Fruit fly (Drosophila melanogaster) whole organism, embryonic: Measurements from ENCODE around the gene OtopLc.

Source experiments
- Adf1 ChIP-seq: fragments of 200-800 bp; sonication (Bioruptor generic); IDR thresholded peaks from 2 replicates; pipeline ENCODE4 v1.3.6; 2022; ENCODE audit warnings: missing biosample characterization, missing genetic modification characterization
- Bgb ChIP-seq: fragments of 200-800 bp; sonication (Bioruptor generic); IDR thresholded peaks from 2 replicates; pipeline ENCODE4 v1.3.6; 2022; ENCODE audit warnings: missing biosample characterization, missing genetic modification characterization; ENCODE audit not compliant: partially characterized antibody
- Blimp-1 ChIP-seq: fragments of 200-800 bp; sonication (Bioruptor generic); optimal IDR thresholded peaks from 3 replicates; lab custom pipeline; 2018; ENCODE audit warnings: missing biosample characterization, missing genetic modification characterization, mild to moderate bottlenecking, moderate library complexity, missing genetic modification reagents
- CG10209 ChIP-seq: fragments of 200-800 bp; sonication (Bioruptor generic); optimal IDR thresholded peaks from 3 replicates; lab custom pipeline; 2017; ENCODE audit warnings: missing biosample characterization, mild to moderate bottlenecking, missing genetic modification characterization, missing genetic modification reagents
- CG10366 ChIP-seq: fragments of 200-800 bp; sonication (Bioruptor generic); IDR thresholded peaks from 2 replicates; pipeline ENCODE4 v1.3.6; 2022; ENCODE audit warnings: missing biosample characterization, missing genetic modification characterization
- CG10462 ChIP-seq: fragments of 200-800 bp; sonication (Bioruptor generic); optimal IDR thresholded peaks from 2 replicates; lab custom pipeline; 2016; ENCODE audit warnings: missing biosample characterization, missing genetic modification characterization
- CG10543 ChIP-seq: fragments of 200-800 bp; sonication (Bioruptor generic); optimal IDR thresholded peaks from 3 replicates; lab custom pipeline; 2017; ENCODE audit warnings: missing biosample characterization, mild to moderate bottlenecking, missing genetic modification characterization, moderate library complexity
- CG11093 ChIP-seq: fragments of 200-800 bp; sonication (Bioruptor generic); IDR thresholded peaks from 3 replicates; pipeline ENCODE4 v1.3.6; 2022; ENCODE audit warnings: missing biosample characterization, missing genetic modification characterization
- CG14860 ChIP-seq: fragments of 200-800 bp; sonication (Bioruptor generic); IDR thresholded peaks from 3 replicates; pipeline ENCODE4 v1.3.6; 2022; ENCODE audit warnings: missing biosample characterization, missing genetic modification characterization; ENCODE audit not compliant: partially characterized antibody
- CG16815 ChIP-seq: fragments of 200-800 bp; sonication (Bioruptor generic); optimal IDR thresholded peaks from 3 replicates; lab custom pipeline; 2017; ENCODE audit warnings: missing biosample characterization, mild to moderate bottlenecking, missing genetic modification characterization
- CG17385 ChIP-seq: fragments of 200-800 bp; sonication (Bioruptor generic); optimal IDR thresholded peaks from 3 replicates; lab custom pipeline; 2018; ENCODE audit warnings: missing biosample characterization, mild to moderate bottlenecking, missing genetic modification characterization
- CG4360 ChIP-seq: fragments of 200-800 bp; sonication (Bioruptor generic); IDR thresholded peaks from 2 replicates; pipeline ENCODE4 v1.3.6; 2022; ENCODE audit warnings: missing biosample characterization, missing genetic modification characterization
- CG4707 ChIP-seq: fragments of 200-800 bp; sonication (Bioruptor generic); optimal IDR thresholded peaks from 2 replicates; lab custom pipeline; 2018; ENCODE audit warnings: missing biosample characterization, mild to moderate bottlenecking, missing genetic modification characterization, moderate library complexity
- CG4730 ChIP-seq: fragments of 200-800 bp; sonication (Bioruptor generic); IDR thresholded peaks from 2 replicates; pipeline ENCODE4 v1.3.6; 2022; ENCODE audit warnings: missing biosample characterization, missing genetic modification characterization
- CG4820 ChIP-seq: fragments of 200-800 bp; sonication (Bioruptor generic); optimal IDR thresholded peaks from 3 replicates; lab custom pipeline; 2016; ENCODE audit warnings: missing biosample characterization, missing genetic modification characterization
- CG6175 ChIP-seq: fragments of 200-800 bp; sonication (Bioruptor generic); IDR thresholded peaks from 3 replicates; pipeline ENCODE4 v1.3.6; 2022; ENCODE audit warnings: missing biosample characterization, missing genetic modification characterization
- CG7556 ChIP-seq: fragments of 200-800 bp; sonication (Bioruptor generic); optimal IDR thresholded peaks from 2 replicates; lab custom pipeline; 2017; ENCODE audit warnings: missing biosample characterization, mild to moderate bottlenecking, missing genetic modification characterization
- CG8359 ChIP-seq: fragments of 200-800 bp; sonication (Bioruptor generic); optimal IDR thresholded peaks from 2 replicates; lab custom pipeline; 2017; ENCODE audit warnings: missing biosample characterization, mild to moderate bottlenecking, missing genetic modification characterization, borderline replicate concordance
- CoRest ChIP-seq: fragments of 200-800 bp; sonication (Bioruptor generic); optimal IDR thresholded peaks from 3 replicates; lab custom pipeline; 2018; ENCODE audit warnings: missing biosample characterization, mild to moderate bottlenecking, missing genetic modification characterization, moderate library complexity
- D19B ChIP-seq: fragments of 200-800 bp; sonication (Bioruptor generic); optimal IDR thresholded peaks from 2 replicates; lab custom pipeline; 2017; ENCODE audit warnings: missing biosample characterization, mild to moderate bottlenecking, missing genetic modification characterization
- Eip74EF ChIP-seq, 2 experiments: fragments of 200-800 bp in 1 of 2; fragments of >200 bp in 1 of 2; sonication (Bioruptor generic) in 1 of 2; optimal IDR thresholded peaks; 2 replicates each; lab custom pipeline; 2017 to 2019; ENCODE audit warnings: missing biosample characterization in 2 of 2, missing genetic modification characterization in 2 of 2, mild to moderate bottlenecking in 1 of 2, moderate library complexity in 1 of 2
- H2.0 ChIP-seq: fragments of 200-800 bp; sonication (Bioruptor generic); IDR thresholded peaks from 2 replicates; pipeline ENCODE4 v1.3.6; 2022; ENCODE audit warnings: missing biosample characterization, missing genetic modification characterization
- HLH4C ChIP-seq: fragments of 200-800 bp; sonication (Bioruptor generic); IDR thresholded peaks from 3 replicates; pipeline ENCODE4 v1.3.6; 2022; ENCODE audit warnings: missing biosample characterization, missing genetic modification characterization; ENCODE audit not compliant: partially characterized antibody
- Mes4 ChIP-seq: fragments of 200-800 bp; sonication (Bioruptor generic); optimal IDR thresholded peaks from 2 replicates; lab custom pipeline; 2016; ENCODE audit warnings: missing biosample characterization, missing genetic modification characterization
- Opbp ChIP-seq: fragments of 200-800 bp; sonication (Bioruptor generic); IDR thresholded peaks from 3 replicates; pipeline ENCODE4 v1.3.6; 2022; ENCODE audit warnings: missing biosample characterization, missing genetic modification characterization; ENCODE audit not compliant: partially characterized antibody
- Stat92E ChIP-seq, 3 experiments: fragments of >200 bp in 2 of 3; fragments of 200-800 bp in 1 of 3; sonication (Bioruptor generic) in 1 of 3; optimal IDR thresholded peaks; 2 replicates each; lab custom pipeline; 2017 to 2019; ENCODE audit warnings: missing biosample characterization in 3 of 3, missing genetic modification characterization in 3 of 3, mild to moderate bottlenecking in 1 of 3, moderate library complexity in 1 of 3
- Trl ChIP-seq, 3 experiments: fragments of >200 bp in 2 of 3; fragments of 200-800 bp in 1 of 3; sonication (Bioruptor generic) in 1 of 3; optimal IDR thresholded peaks; 2 replicates in 1 of 3; 3 replicates in 2 of 3; lab custom pipeline; 2016 to 2017; ENCODE audit warnings: missing biosample characterization in 1 of 3, missing genetic modification characterization in 1 of 3
- abd-A ChIP-seq: fragments of 200-800 bp; sonication (Bioruptor generic); optimal IDR thresholded peaks from 3 replicates; lab custom pipeline; 2019; ENCODE audit warnings: missing biosample characterization, mild to moderate bottlenecking, missing genetic modification characterization, moderate library complexity
- bab2 ChIP-seq: fragments of 200-800 bp; sonication (Bioruptor generic); optimal IDR thresholded peaks from 2 replicates; lab custom pipeline; 2016; ENCODE audit warnings: missing biosample characterization, missing genetic modification characterization
- chinmo ChIP-seq: fragments of 200-800 bp; sonication (Bioruptor generic); IDR thresholded peaks from 4 replicates; pipeline ENCODE4 v1.3.6; 2022; ENCODE audit warnings: missing biosample characterization, missing genetic modification characterization; ENCODE audit not compliant: partially characterized antibody
- dmrt99B ChIP-seq: fragments of 200-800 bp; sonication (Bioruptor generic); optimal IDR thresholded peaks from 2 replicates; lab custom pipeline; 2018; ENCODE audit warnings: missing biosample characterization, mild to moderate bottlenecking, missing genetic modification characterization, moderate library complexity
- kni ChIP-seq: fragments of 200-800 bp; sonication (Bioruptor generic); optimal IDR thresholded peaks from 3 replicates; lab custom pipeline; 2017; ENCODE audit warnings: mild to moderate bottlenecking, missing biosample characterization, missing genetic modification reagents, missing genetic modification characterization
- lmd ChIP-seq: fragments of 200-800 bp; sonication (Bioruptor generic); IDR thresholded peaks from 2 replicates; pipeline ENCODE4 v1.3.6; 2022; ENCODE audit warnings: missing biosample characterization, missing genetic modification characterization
- luna ChIP-seq: fragments of 200-800 bp; sonication (Bioruptor generic); optimal IDR thresholded peaks from 2 replicates; lab custom pipeline; 2016; ENCODE audit warnings: missing biosample characterization, missing genetic modification characterization
- mirr ChIP-seq: fragments of 200-800 bp; sonication (Bioruptor generic); optimal IDR thresholded peaks from 3 replicates; lab custom pipeline; 2018; ENCODE audit warnings: missing biosample characterization, mild to moderate bottlenecking, missing genetic modification characterization
- mld ChIP-seq: fragments of 200-800 bp; sonication (Bioruptor generic); IDR thresholded peaks from 3 replicates; pipeline ENCODE4 v1.3.6; 2022; ENCODE audit warnings: missing biosample characterization, missing genetic modification characterization; ENCODE audit not compliant: partially characterized antibody
- oc ChIP-seq: fragments of 200-800 bp; sonication (Bioruptor generic); optimal IDR thresholded peaks from 2 replicates; lab custom pipeline; 2018; ENCODE audit warnings: missing biosample characterization, mild to moderate bottlenecking, missing genetic modification characterization, moderate library complexity
- onecut ChIP-seq: fragments of 200-800 bp; sonication (Bioruptor generic); IDR thresholded peaks from 2 replicates; pipeline ENCODE4 v1.3.6; 2022; ENCODE audit warnings: missing biosample characterization, missing genetic modification characterization
- p53 ChIP-seq: fragments of 200-800 bp; sonication (Bioruptor generic); optimal IDR thresholded peaks from 2 replicates; lab custom pipeline; 2016; ENCODE audit warnings: missing biosample characterization, missing genetic modification characterization
- pan ChIP-seq, 4 experiments: fragments of >200 bp in 3 of 4; fragments of 200-800 bp in 1 of 4; sonication (Bioruptor generic) in 1 of 4; optimal IDR thresholded peaks in 3 of 4; IDR thresholded peaks in 1 of 4; 2 replicates each; pipeline versions ENCODE4 v1.3.6 to Lab custom; 2017 to 2022; ENCODE audit warnings: missing biosample characterization in 2 of 4, missing genetic modification characterization in 2 of 4, mixed read lengths in 1 of 4
- pnt ChIP-seq: fragments of 200-800 bp; sonication (Bioruptor generic); optimal IDR thresholded peaks from 3 replicates; lab custom pipeline; 2016; ENCODE audit warnings: missing biosample characterization, missing genetic modification characterization
- pum ChIP-seq: fragments of 200-800 bp; sonication (Bioruptor generic); optimal IDR thresholded peaks from 2 replicates; lab custom pipeline; 2016; ENCODE audit warnings: missing biosample characterization, missing genetic modification characterization
- salm ChIP-seq: fragments of 200-800 bp; sonication (Bioruptor generic); optimal IDR thresholded peaks from 2 replicates; lab custom pipeline; 2018; ENCODE audit warnings: missing biosample characterization, mild to moderate bottlenecking, missing genetic modification characterization
- sd ChIP-seq: fragments of 200-800 bp; sonication (Bioruptor generic); optimal IDR thresholded peaks from 3 replicates; lab custom pipeline; 2018; ENCODE audit warnings: missing biosample characterization, mild to moderate bottlenecking, missing genetic modification characterization, moderate library complexity
- twi ChIP-seq: fragments of 200-800 bp; optimal IDR thresholded peaks from 2 replicates; lab custom pipeline; 2019; ENCODE audit warnings: missing biosample characterization, mild to moderate bottlenecking, missing genetic modification characterization, moderate library complexity
- vnd ChIP-seq: fragments of 200-800 bp; sonication (Bioruptor generic); IDR thresholded peaks from 3 replicates; pipeline ENCODE4 v1.3.6; 2022; ENCODE audit warnings: missing biosample characterization, missing genetic modification characterization; ENCODE audit not compliant: partially characterized antibody

OtopLc gene

dm6 chrX:5690651-5691379, 28.2 kb upstream of the OtopLc start (continued):
- TF ChIP-seq CG16815 (GFP tag; lab: Kevin White, UChicago) (no peak), bab2 (GFP tag; lab: Kevin White, UChicago) (no peak), onecut (GFP tag; lab: Robert Waterston, UW) (no peak), CG4730 (GFP tag; lab: Robert Waterston, UW) (no peak), Eip74EF (GFP tag; optimal IDR thresholded peaks at IDR 0.05; lab: Kevin White, UChicago) (no peak), Bgb (GFP tag; lab: Robert Waterston, UW) (peak; percentile 44), Stat92E (GFP tag; optimal IDR thresholded peaks at IDR 0.05; lab: Kevin White, UChicago) (no peak), CG4707 (peak; percentile 80), sd (tag; lab: Kevin White, UChicago) (peak; percentile 31), Opbp (0 out of 3 replicates have a peak, but pooled peaks have one; percentile 23), HLH4C (peak; percentile 53; the same call in 2 of the 3 replicates), CG7556 (GFP tag; lab: Kevin White, UChicago) (no peak), CG10209 (GFP tag; lab: Kevin White, UChicago) (no peak), lmd (GFP tag; lab: Robert Waterston, UW) (no peak), dmrt99B (tag; lab: Kevin White, UChicago) (no peak), CG11093 (GFP tag; lab: Robert Waterston, UW) (no peak), mirr (GFP tag; lab: Kevin White, UChicago) (no peak), luna (GFP tag; lab: Kevin White, UChicago) (no peak), chinmo (GFP tag; lab: Robert Waterston, UW) (peak; percentile 53; the same call in 1 of the 4 replicates), Blimp-1 (GFP tag; lab: Kevin White, UChicago) (no peak), abd-A (tag; lab: Kevin White, UChicago) (no peak), CG10366 (GFP tag; lab: Robert Waterston, UW) (no peak)

- peak; percentile 5 for TF ChIP-seq twi
- no peak for TF ChIP-seq salm
- TF ChIP-seq vnd (GFP tag; lab: Robert Waterston, UW): no peak
- peak in 1 of 2 experiments; percentile 15 for TF ChIP-seq Trl (optimal IDR thresholded peaks at IDR 0.05; lab: Kevin White, UChicago)
- TF ChIP-seq Trl (GFP tag; optimal IDR thresholded peaks at IDR 0.05; lab: Kevin White, UChicago): no peak
- no peak for TF ChIP-seq pnt (GFP tag; lab: Kevin White, UChicago)
- no peak for TF ChIP-seq H2.0
- TF ChIP-seq CG8359 (GFP tag; lab: Kevin White, UChicago): no peak
- peak; percentile 40 for TF ChIP-seq kni (GFP tag; lab: Kevin White, UChicago)
- peak; percentile 83 for TF ChIP-seq CG17385
- peak; percentile 94 for TF ChIP-seq CG4360 (GFP tag; lab: Robert Waterston, UW)
- TF ChIP-seq chinmo (GFP tag; lab: Robert Waterston, UW): peak; percentile 87; the same call in 3 of the 4 replicates
- TF ChIP-seq Adf1 (GFP tag; lab: Robert Waterston, UW): peak; percentile 91
- peak; percentile 75 for TF ChIP-seq p53 (GFP tag; lab: Kevin White, UChicago)
- no peak for TF ChIP-seq CG4820 (GFP tag; lab: Kevin White, UChicago)
- TF ChIP-seq CG10462 (GFP tag; lab: Kevin White, UChicago): no peak
- TF ChIP-seq mld: no peak
- no peak for TF ChIP-seq D19B (GFP tag; lab: Kevin White, UChicago)
- TF ChIP-seq CG14860 (GFP tag; lab: Robert Waterston, UW): no peak
- peak; percentile 32 for TF ChIP-seq oc (tag; lab: Kevin White, UChicago)
- TF ChIP-seq CoRest (tag; lab: Kevin White, UChicago): no peak
- TF ChIP-seq Mes4: no peak
- no peak for TF ChIP-seq CG6175 (GFP tag; lab: Robert Waterston, UW)
- no peak for TF ChIP-seq pum (GFP tag; lab: Kevin White, UChicago)
- TF ChIP-seq CG10543 (GFP tag; lab: Kevin White, UChicago): peak; percentile 30
- no peak for TF ChIP-seq pan (optimal IDR thresholded peaks at IDR 0.05; lab: Kevin White, UChicago)
- TF ChIP-seq pan (GFP tag; optimal IDR thresholded peaks at IDR 0.05 in 1 of 2, IDR thresholded peaks at IDR 0.05 in 1 of 2): no peak
These were observed 27.5 kb upstream of the OtopLc start for dm6 chrX:5690216-5690523.
